Worm (Caenorhabditis elegans) whole organism, L4 larva: Measurements from ENCODE around the gene C06B3.6.

Experiments
- F10B5.3 ChIP-seq: sonication (generic microtip); optimal IDR thresholded peaks from 2 replicates; lab custom pipeline; 2016; ENCODE audit warnings: mild to moderate bottlenecking, missing genetic modification characterization, missing compliant biosample characterization
- F49E8.2 ChIP-seq: sonication (generic microtip); optimal IDR thresholded peaks from 2 replicates; lab custom pipeline; 2016; ENCODE audit warnings: missing compliant biosample characterization, mild to moderate bottlenecking, missing genetic modification characterization, borderline replicate concordance
- Y75B8A.6 ChIP-seq: fragments of 200-800 bp; sonication (Bioruptor generic); IDR thresholded peaks from 2 replicates; pipeline ENCODE4 v1.3.6; 2022; ENCODE audit warnings: missing genetic modification reagents, missing genetic modification characterization, missing compliant biosample characterization
- aha-1 ChIP-seq: fragments of 150-350 bp; peaks from one replicate; lab custom pipeline; 2014; ENCODE audit warnings: missing biosample characterization, missing genetic modification characterization
- ama-1 ChIP-seq: fragments of 150-350 bp; optimal IDR thresholded peaks from 2 replicates; lab custom pipeline; 2014; ENCODE audit warnings: inconsistent platforms, mixed read lengths
- daf-8 ChIP-seq: fragments of 200-800 bp; sonication (Bioruptor generic); IDR thresholded peaks from 2 replicates; pipeline ENCODE4 v1.3.6; 2022; ENCODE audit warnings: missing genetic modification characterization, missing compliant biosample characterization
- dve-1 ChIP-seq: sonication (generic microtip); optimal IDR thresholded peaks from 2 replicates; lab custom pipeline; 2017; ENCODE audit warnings: antibody characterized with exemption, mild to moderate bottlenecking, missing genetic modification characterization, missing compliant biosample characterization; ENCODE audit not compliant: insufficient read depth
- egl-27 ChIP-seq: sonication (generic microtip); optimal IDR thresholded peaks from 3 replicates; lab custom pipeline; 2017; ENCODE audit warnings: missing biosample characterization, missing genetic modification reagents, missing genetic modification characterization
- hmg-1.1 ChIP-seq: fragments of 200-800 bp; sonication (Bioruptor generic); IDR thresholded peaks from 2 replicates; pipeline ENCODE4 v1.3.6; 2022; ENCODE audit warnings: missing genetic modification reagents, missing genetic modification characterization, missing compliant biosample characterization
- lin-15B ChIP-seq: fragments of 150-350 bp; sonication (generic microtip); optimal IDR thresholded peaks from 3 replicates; lab custom pipeline; 2014; ENCODE audit warnings: missing biosample characterization, missing genetic modification characterization
- lsy-2 ChIP-seq, 2 experiments: fragments of 150-350 bp in 1 of 2; sonication (generic microtip) in 1 of 2; optimal IDR thresholded peaks; 2 replicates each; lab custom pipeline; 2014 to 2017; ENCODE audit warnings: missing biosample characterization in 2 of 2, missing genetic modification characterization in 2 of 2
- mdt-29 ChIP-seq: fragments of 200-800 bp; sonication (Bioruptor generic); IDR thresholded peaks from 2 replicates; pipeline ENCODE4 v1.3.6; 2022; ENCODE audit warnings: missing genetic modification reagents, missing genetic modification characterization, missing compliant biosample characterization
- nhr-28 ChIP-seq: fragments of 150-350 bp; optimal IDR thresholded peaks from 2 replicates; lab custom pipeline; 2014; ENCODE audit warnings: missing biosample characterization, missing genetic modification characterization
- nhr-76 ChIP-seq: fragments of 150-350 bp; optimal IDR thresholded peaks from 2 replicates; lab custom pipeline; 2014; ENCODE audit warnings: missing biosample characterization, missing genetic modification characterization
- pha-4 ChIP-seq, 2 experiments: fragments of 150-350 bp in 1 of 2; fragments of 200-800 bp in 1 of 2; sonication (Bioruptor generic) in 1 of 2; IDR thresholded peaks in 1 of 2; optimal IDR thresholded peaks in 1 of 2; 2 replicates each; pipeline versions ENCODE4 v1.3.6 to Lab custom; 2014 to 2022; ENCODE audit warnings: missing genetic modification characterization in 2 of 2, missing genetic modification reagents in 2 of 2, missing biosample characterization in 1 of 2, missing compliant biosample characterization in 1 of 2
- unc-62 ChIP-seq, 3 experiments: fragments of 150-350 bp in 1 of 3; sonication (generic microtip); optimal IDR thresholded peaks in 2 of 3; peaks in 1 of 3; 1 replicate in 1 of 3; 2 replicates in 2 of 3; lab custom pipeline; 2014 to 2017; ENCODE audit warnings: missing biosample characterization in 3 of 3, missing genetic modification characterization in 3 of 3, missing genetic modification reagents in 3 of 3, missing genotype in 1 of 3
- zag-1 ChIP-seq: fragments of 150-350 bp; optimal IDR thresholded peaks from 2 replicates; lab custom pipeline; 2014; ENCODE audit warnings: missing biosample characterization, missing genetic modification characterization
- ztf-7 ChIP-seq: fragments of 150-350 bp; optimal IDR thresholded peaks from 2 replicates; lab custom pipeline; 2014; ENCODE audit warnings: missing biosample characterization, missing genetic modification characterization

The C06B3.6 gene

DNA sequence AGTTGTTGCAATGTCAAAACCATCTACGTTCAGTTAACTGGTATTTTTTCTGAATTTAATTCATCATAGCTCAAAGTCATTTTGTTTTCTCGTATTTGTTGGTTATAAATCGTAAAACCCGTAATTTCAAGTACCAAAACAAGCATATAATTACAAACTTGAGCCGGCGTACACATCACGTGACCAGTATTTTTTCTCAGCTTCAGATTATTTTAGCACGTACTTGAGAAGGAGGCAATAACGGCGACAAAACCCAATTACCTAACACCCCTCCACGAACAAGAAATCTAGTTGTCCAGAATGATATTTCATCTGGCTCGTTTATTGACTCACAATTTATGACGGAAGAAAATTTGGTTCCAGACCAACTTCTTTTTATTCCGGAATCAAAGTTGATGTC is 49.9 kb downstream of the C06B3.6 start, which contains the start of gene srx-135:
srx-135 (plus strand) TSS at position 301 of the 400 bp plus-strand sequence.
- TF ChIP-seq Y75B8A.6 (GFP tag; lab: Robert Waterston, UW): no peak
- no peak for TF ChIP-seq ztf-7 (tag; lab: Kevin White, UChicago)
- no peak for TF ChIP-seq nhr-28 (tag; lab: Kevin White, UChicago)
- no peak for TF ChIP-seq dve-1 (tag; lab: Kevin White, UChicago)
- no peak for TF ChIP-seq ama-1
- no peak for TF ChIP-seq mdt-29 (GFP tag; lab: Robert Waterston, UW)
- no peak for TF ChIP-seq hmg-1.1 (GFP tag; lab: Robert Waterston, UW)
- no peak for TF ChIP-seq F49E8.2 (tag; lab: Kevin White, UChicago)
- no peak for TF ChIP-seq unc-62 (GFP tag; optimal IDR thresholded peaks at IDR 0.05 in 1 of 2; lab: Kevin White, UChicago)
- TF ChIP-seq unc-62 (tag; optimal IDR thresholded peaks at IDR 0.05; lab: Kevin White, UChicago): no peak
- TF ChIP-seq lin-15B: no peak
- TF ChIP-seq egl-27 (tag; lab: Kevin White, UChicago): no peak
- no peak for TF ChIP-seq pha-4 (GFP tag; IDR thresholded peaks at IDR 0.05; lab: Robert Waterston, UW)
- TF ChIP-seq pha-4 (tag; optimal IDR thresholded peaks at IDR 0.05; lab: Kevin White, UChicago): no peak
- no peak for TF ChIP-seq F10B5.3 (tag; lab: Kevin White, UChicago)
- no peak for TF ChIP-seq daf-8 (GFP tag; lab: Robert Waterston, UW)
- TF ChIP-seq zag-1 (tag; lab: Kevin White, UChicago): no peak
- no peak for TF ChIP-seq lsy-2 (tag; optimal IDR thresholded peaks at IDR 0.05; lab: Kevin White, UChicago)
- TF ChIP-seq aha-1 (tag; lab: Kevin White, UChicago): no peak
- no peak for TF ChIP-seq nhr-76
- TF ChIP-seq, all 104 proteins: peak for 0
